Worm (Caenorhabditis elegans) whole organism, L4 larva: Measurements from ENCODE around the gene bath-37.
A peak's percentile ranks its signal among the peaks of the same experiment; 100 is the strongest.

Experiments used
- F26F4.8 ChIP-seq: fragments of 200-800 bp; sonication (Bioruptor generic); conservative IDR thresholded peaks from 2 replicates; pipeline ENCODE4 v1.3.6; 2022; ENCODE audit warnings: missing genetic modification characterization, missing compliant biosample characterization
- F37D6.2 ChIP-seq: sonication (generic microtip); optimal IDR thresholded peaks from 2 replicates; lab custom pipeline; 2016; ENCODE audit warnings: mild to moderate bottlenecking, missing genetic modification characterization, missing compliant biosample characterization
- F44E2.7 ChIP-seq: fragments of 200-800 bp; sonication (Bioruptor generic); IDR thresholded peaks from 2 replicates; pipeline ENCODE4 v2.1.2; 2022; ENCODE audit warnings: missing genetic modification characterization, missing compliant biosample characterization
- T20F7.1 ChIP-seq: fragments of 200-800 bp; sonication (Bioruptor generic); optimal IDR thresholded peaks from 2 replicates; lab custom pipeline; 2018; ENCODE audit warnings: mild to moderate bottlenecking, missing genetic modification characterization, missing compliant biosample characterization
- Y105C5A.15 ChIP-seq: fragments of 200-800 bp; sonication (Bioruptor generic); IDR thresholded peaks from 2 replicates; pipeline ENCODE4 v1.3.6; 2022; ENCODE audit warnings: missing genetic modification characterization, missing compliant biosample characterization
- ZK337.2 ChIP-seq: fragments of 200-800 bp; sonication (Bioruptor generic); IDR thresholded peaks from 2 replicates; pipeline ENCODE4 v1.3.6; 2022; ENCODE audit warnings: missing genetic modification reagents, missing genetic modification characterization, missing compliant biosample characterization
- ZK546.5 ChIP-seq, 2 experiments: sonication (generic microtip); optimal IDR thresholded peaks; 2 replicates each; lab custom pipeline; 2017; ENCODE audit warnings: missing biosample characterization in 2 of 2, missing genetic modification characterization in 2 of 2
- aha-1 ChIP-seq: fragments of 150-350 bp; peaks from one replicate; lab custom pipeline; 2014; ENCODE audit warnings: missing biosample characterization, missing genetic modification characterization
- aly-2 ChIP-seq: sonication (generic microtip); optimal IDR thresholded peaks from 2 replicates; lab custom pipeline; 2018; ENCODE audit warnings: missing biosample characterization, missing genetic modification characterization
- ama-1 ChIP-seq: fragments of 150-350 bp; optimal IDR thresholded peaks from 2 replicates; lab custom pipeline; 2014; ENCODE audit warnings: inconsistent platforms, mixed read lengths
- ceh-32 ChIP-seq: sonication (generic microtip); optimal IDR thresholded peaks from 2 replicates; lab custom pipeline; 2016; ENCODE audit warnings: mild to moderate bottlenecking, missing genetic modification characterization, missing compliant biosample characterization; ENCODE audit not compliant: poor library complexity
- ceh-44 ChIP-seq: fragments of 200-800 bp; sonication (Bioruptor generic); IDR thresholded peaks from 2 replicates; pipeline ENCODE4 v1.3.6; 2022; ENCODE audit warnings: missing genetic modification reagents, missing genetic modification characterization, missing compliant biosample characterization
- ceh-62 ChIP-seq: sonication (generic microtip); optimal IDR thresholded peaks from 2 replicates; lab custom pipeline; 2017; ENCODE audit warnings: missing biosample characterization, missing genetic modification characterization
- cey-2 ChIP-seq: sonication (generic microtip); optimal IDR thresholded peaks from 3 replicates; lab custom pipeline; 2017; ENCODE audit warnings: missing genetic modification characterization, mild to moderate bottlenecking, missing compliant biosample characterization, antibody characterized with exemption, borderline replicate concordance; ENCODE audit not compliant: insufficient read depth
- daf-12 ChIP-seq: fragments of 150-350 bp; optimal IDR thresholded peaks from 2 replicates; lab custom pipeline; 2014; ENCODE audit warnings: missing biosample characterization, missing genetic modification reagents, missing genetic modification characterization
- daf-19 ChIP-seq: fragments of 200-800 bp; sonication (Bioruptor generic); conservative IDR thresholded peaks from 2 replicates; pipeline ENCODE4 v1.3.6; 2022; ENCODE audit warnings: missing genetic modification characterization, missing compliant biosample characterization
- daf-8 ChIP-seq: fragments of 200-800 bp; sonication (Bioruptor generic); IDR thresholded peaks from 2 replicates; pipeline ENCODE4 v1.3.6; 2022; ENCODE audit warnings: missing genetic modification characterization, missing compliant biosample characterization
- dmd-8 ChIP-seq: fragments of 200-800 bp; sonication (Bioruptor generic); IDR thresholded peaks from 2 replicates; pipeline ENCODE4 v1.3.6; 2022; ENCODE audit warnings: missing genetic modification characterization, missing compliant biosample characterization
- egl-43 ChIP-seq: fragments of 200-800 bp; sonication (Bioruptor generic); IDR thresholded peaks from 2 replicates; pipeline ENCODE4 v1.3.6; 2022; ENCODE audit warnings: missing genetic modification reagents, missing genetic modification characterization, missing compliant biosample characterization
- fos-1 ChIP-seq: fragments of 150-350 bp; optimal IDR thresholded peaks from 2 replicates; lab custom pipeline; 2014; ENCODE audit warnings: missing biosample characterization, missing genetic modification characterization
- hlh-11 ChIP-seq: fragments of 200-800 bp; sonication (Bioruptor generic); optimal IDR thresholded peaks from 2 replicates; lab custom pipeline; 2018; ENCODE audit warnings: mild to moderate bottlenecking, missing genetic modification characterization, missing compliant biosample characterization
- hlh-30 ChIP-seq: sonication (generic microtip); optimal IDR thresholded peaks from 2 replicates; lab custom pipeline; 2017; ENCODE audit warnings: antibody characterized with exemption, mild to moderate bottlenecking, missing genetic modification characterization, missing compliant biosample characterization; ENCODE audit not compliant: insufficient read depth
- hmg-1.1 ChIP-seq: fragments of 200-800 bp; sonication (Bioruptor generic); IDR thresholded peaks from 2 replicates; pipeline ENCODE4 v1.3.6; 2022; ENCODE audit warnings: missing genetic modification reagents, missing genetic modification characterization, missing compliant biosample characterization
- lin-1 ChIP-seq: fragments of 200-800 bp; sonication (Bioruptor generic); IDR thresholded peaks from 2 replicates; pipeline ENCODE4 v1.3.6; 2022; ENCODE audit warnings: missing genetic modification reagents, missing genetic modification characterization, missing compliant biosample characterization
- lin-15B ChIP-seq: fragments of 150-350 bp; sonication (generic microtip); optimal IDR thresholded peaks from 3 replicates; lab custom pipeline; 2014; ENCODE audit warnings: missing biosample characterization, missing genetic modification characterization
- lsy-2 ChIP-seq, 2 experiments: fragments of 150-350 bp in 1 of 2; sonication (generic microtip) in 1 of 2; optimal IDR thresholded peaks; 2 replicates each; lab custom pipeline; 2014 to 2017; ENCODE audit warnings: missing biosample characterization in 2 of 2, missing genetic modification characterization in 2 of 2
- mdt-29 ChIP-seq: fragments of 200-800 bp; sonication (Bioruptor generic); IDR thresholded peaks from 2 replicates; pipeline ENCODE4 v1.3.6; 2022; ENCODE audit warnings: missing genetic modification reagents, missing genetic modification characterization, missing compliant biosample characterization
- mep-1 ChIP-seq: fragments of 150-350 bp; sonication (generic microtip); optimal IDR thresholded peaks from 3 replicates; lab custom pipeline; 2014; ENCODE audit warnings: missing biosample characterization, missing genetic modification characterization
- mes-2 ChIP-seq: sonication (generic microtip); optimal IDR thresholded peaks from 2 replicates; lab custom pipeline; 2016; ENCODE audit warnings: missing genotype, mild to moderate bottlenecking, missing genetic modification characterization, missing compliant biosample characterization; ENCODE audit not compliant: poor library complexity, severe bottlenecking
- mxl-3 ChIP-seq: fragments of 200-800 bp; sonication (Bioruptor generic); optimal IDR thresholded peaks from 2 replicates; lab custom pipeline; 2018; ENCODE audit warnings: mild to moderate bottlenecking, missing genetic modification characterization, missing compliant biosample characterization
- nhr-237 ChIP-seq: sonication (generic microtip); optimal IDR thresholded peaks from 2 replicates; lab custom pipeline; 2017; ENCODE audit warnings: missing biosample characterization, missing genetic modification characterization
- nhr-28 ChIP-seq: fragments of 150-350 bp; optimal IDR thresholded peaks from 2 replicates; lab custom pipeline; 2014; ENCODE audit warnings: missing biosample characterization, missing genetic modification characterization
- nhr-6 ChIP-seq: fragments of 150-350 bp; optimal IDR thresholded peaks from 2 replicates; lab custom pipeline; 2014; ENCODE audit warnings: missing biosample characterization, missing genetic modification characterization
- nhr-76 ChIP-seq: fragments of 150-350 bp; optimal IDR thresholded peaks from 2 replicates; lab custom pipeline; 2014; ENCODE audit warnings: missing biosample characterization, missing genetic modification characterization
- nhr-77 ChIP-seq: fragments of 150-350 bp; optimal IDR thresholded peaks from 2 replicates; lab custom pipeline; 2014; ENCODE audit warnings: missing biosample characterization, missing genetic modification characterization
- php-3 ChIP-seq: fragments of 200-800 bp; sonication (Bioruptor generic); IDR thresholded peaks from 2 replicates; pipeline ENCODE4 v1.3.6; 2022; ENCODE audit warnings: missing genetic modification reagents, missing genetic modification characterization, missing compliant biosample characterization
- pqm-1 ChIP-seq: sonication (generic microtip); optimal IDR thresholded peaks from 2 replicates; lab custom pipeline; 2017; ENCODE audit warnings: missing biosample characterization, missing genetic modification characterization
- rbr-2 ChIP-seq: sonication (generic microtip); optimal IDR thresholded peaks from 2 replicates; lab custom pipeline; 2016; ENCODE audit warnings: missing genotype, missing genetic modification characterization, missing compliant biosample characterization
- saeg-2 ChIP-seq: fragments of 200-800 bp; sonication (Bioruptor generic); IDR thresholded peaks from 2 replicates; pipeline ENCODE4 v1.3.6; 2022; ENCODE audit warnings: missing genetic modification reagents, missing genetic modification characterization, missing compliant biosample characterization
- sdz-12 ChIP-seq: fragments of 200-800 bp; sonication (Bioruptor generic); optimal IDR thresholded peaks from 2 replicates; lab custom pipeline; 2018; ENCODE audit warnings: mild to moderate bottlenecking, missing genetic modification characterization, missing compliant biosample characterization
- set-16 ChIP-seq: fragments of 200-800 bp; sonication (Bioruptor generic); IDR thresholded peaks from 2 replicates; pipeline ENCODE4 v1.3.6; 2022; ENCODE audit warnings: missing genetic modification reagents, missing genetic modification characterization, missing compliant biosample characterization
- spr-1 ChIP-seq: sonication (generic microtip); optimal IDR thresholded peaks from 2 replicates; lab custom pipeline; 2016; ENCODE audit warnings: mild to moderate bottlenecking, missing genetic modification characterization, missing compliant biosample characterization
- tra-1 ChIP-seq: fragments of 200-800 bp; sonication (Bioruptor generic); IDR thresholded peaks from 2 replicates; pipeline ENCODE4 v1.3.6; 2022; ENCODE audit warnings: missing genetic modification reagents, missing genetic modification characterization, missing compliant biosample characterization
- unc-39 ChIP-seq: sonication (generic microtip); optimal IDR thresholded peaks from 2 replicates; lab custom pipeline; 2017; ENCODE audit warnings: missing biosample characterization, missing genetic modification characterization
- unc-62 ChIP-seq, 3 experiments: fragments of 150-350 bp in 1 of 3; sonication (generic microtip); optimal IDR thresholded peaks in 2 of 3; peaks in 1 of 3; 1 replicate in 1 of 3; 2 replicates in 2 of 3; lab custom pipeline; 2014 to 2017; ENCODE audit warnings: missing biosample characterization in 3 of 3, missing genetic modification characterization in 3 of 3, missing genetic modification reagents in 3 of 3, missing genotype in 1 of 3
- vab-7 ChIP-seq: fragments of 200-800 bp; sonication (Bioruptor generic); IDR thresholded peaks from 2 replicates; pipeline ENCODE4 v1.3.6; 2022; ENCODE audit warnings: missing genetic modification reagents, missing genetic modification characterization, missing compliant biosample characterization
- zfp-3 ChIP-seq: fragments of 200-800 bp; sonication (Bioruptor generic); conservative IDR thresholded peaks from 2 replicates; pipeline ENCODE4 v1.3.6; 2022; ENCODE audit warnings: missing genetic modification reagents, missing genetic modification characterization, missing compliant biosample characterization
- zip-11 ChIP-seq: fragments of 200-800 bp; sonication (Bioruptor generic); IDR thresholded peaks from 2 replicates; pipeline ENCODE4 v1.3.6; 2022; ENCODE audit warnings: missing genetic modification characterization, missing compliant biosample characterization
- zip-2 ChIP-seq: fragments of 150-350 bp; optimal IDR thresholded peaks from 2 replicates; lab custom pipeline; 2014; ENCODE audit warnings: missing biosample characterization, missing genetic modification characterization
- ztf-11 ChIP-seq: fragments of 150-350 bp; optimal IDR thresholded peaks from 2 replicates; lab custom pipeline; 2014; ENCODE audit warnings: missing biosample characterization, missing genetic modification characterization

Gene bath-37

DNA sequence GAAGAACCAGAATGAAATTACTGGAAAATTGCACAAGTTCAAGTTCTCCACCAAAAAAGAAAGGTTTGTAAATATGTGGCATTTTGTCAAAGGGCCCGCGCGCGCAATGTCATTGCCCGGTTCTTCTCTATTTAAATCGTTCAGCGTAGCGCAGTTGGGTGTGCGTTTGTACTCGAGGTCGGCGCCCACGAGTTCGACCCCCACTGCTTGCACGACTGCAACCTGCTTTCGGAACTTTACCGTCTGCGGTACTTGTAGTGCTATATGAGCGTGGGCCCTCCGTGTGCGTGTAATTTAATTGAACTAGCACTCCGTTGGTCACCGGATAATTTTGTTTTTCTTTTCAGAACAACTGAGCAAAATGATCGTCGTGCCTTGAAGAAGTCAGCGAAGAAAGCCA is 17.8 kb downstream of the bath-37 start (continued):
- peak; percentile 84 for TF ChIP-seq mxl-3
- no peak for TF ChIP-seq ceh-32
- TF ChIP-seq aha-1 (tag; lab: Kevin White, UChicago), result peak; percentile 99
- no peak for TF ChIP-seq ztf-11 (tag; lab: Kevin White, UChicago)
- peak; percentile 59; the same call in 1 of the 2 replicates for TF ChIP-seq ceh-44 (GFP tag; lab: Robert Waterston, UW)
- peak; percentile 18; the same call in 1 of the 2 replicates for TF ChIP-seq mdt-29 (GFP tag; lab: Robert Waterston, UW)
- no peak for TF ChIP-seq ZK546.5 (tag; optimal IDR thresholded peaks at IDR 0.05; lab: Kevin White, UChicago)
- peak; percentile 95 for TF ChIP-seq vab-7 (GFP tag; lab: Robert Waterston, UW)
- peak; percentile 67 for TF ChIP-seq set-16 (GFP tag; lab: Robert Waterston, UW)
- TF ChIP-seq unc-62 (GFP tag; optimal IDR thresholded peaks at IDR 0.05 in 1 of 2; lab: Kevin White, UChicago), result no peak
- no peak for TF ChIP-seq unc-62 (tag; optimal IDR thresholded peaks at IDR 0.05; lab: Kevin White, UChicago)
- TF ChIP-seq daf-19, result peak; percentile 55; the same call in 1 of the 2 replicates
- peak; percentile 70 for TF ChIP-seq hlh-11 (tag; lab: Kevin White, UChicago)

- no peak for TF ChIP-seq F44E2.7
- no peak for TF ChIP-seq aly-2 (tag; lab: Kevin White, UChicago)
- TF ChIP-seq lsy-2 (tag; optimal IDR thresholded peaks at IDR 0.05; lab: Kevin White, UChicago), result peak in 1 of 2 experiments; percentile 50
- TF ChIP-seq nhr-28 (tag; lab: Kevin White, UChicago), result no peak
- TF ChIP-seq saeg-2 (GFP tag; lab: Robert Waterston, UW), result 0 out of 2 replicates have a peak, but pooled peaks have one; percentile 14
- TF ChIP-seq T20F7.1 (GFP tag; lab: Kevin White, UChicago), result no peak
- TF ChIP-seq rbr-2 (tag; lab: Kevin White, UChicago), result no peak
- no peak for TF ChIP-seq set-16 (GFP tag; lab: Robert Waterston, UW)
- TF ChIP-seq mep-1, result peak; percentile 51
- TF ChIP-seq php-3 (GFP tag; lab: Robert Waterston, UW), result 0 out of 2 replicates have a peak, but pooled peaks have one; percentile 15
- no peak for TF ChIP-seq ZK337.2 (GFP tag; lab: Robert Waterston, UW)
- TF ChIP-seq zip-2, result no peak
- TF ChIP-seq nhr-237 (tag; lab: Kevin White, UChicago), result no peak
- TF ChIP-seq nhr-76 (tag; lab: Kevin White, UChicago), result no peak
- TF ChIP-seq mxl-3, result peak; percentile 49
- no peak for TF ChIP-seq dmd-8
- TF ChIP-seq cey-2 (tag; lab: Kevin White, UChicago), result no peak
- TF ChIP-seq nhr-6 (tag; lab: Kevin White, UChicago), result peak; percentile 16
- no peak for TF ChIP-seq lin-1 (GFP tag; lab: Robert Waterston, UW)
- no peak for TF ChIP-seq daf-12 (tag; lab: Kevin White, UChicago)
- no peak for TF ChIP-seq spr-1 (tag; lab: Kevin White, UChicago)
- TF ChIP-seq tra-1 (GFP tag; lab: Robert Waterston, UW), result no peak
- TF ChIP-seq nhr-77, result no peak
- no peak for TF ChIP-seq pqm-1 (tag; lab: Kevin White, UChicago)
- no peak for TF ChIP-seq hlh-30 (tag; lab: Kevin White, UChicago)
- no peak for TF ChIP-seq sdz-12
- no peak for TF ChIP-seq ceh-62 (tag; lab: Kevin White, UChicago)
- peak; percentile 84 for TF ChIP-seq ama-1 (lab: Kevin White, UChicago)
- TF ChIP-seq F26F4.8 (GFP tag; lab: Robert Waterston, UW), result no peak
- peak; percentile 26 for TF ChIP-seq hlh-11 (tag; lab: Kevin White, UChicago)
- no peak for TF ChIP-seq fos-1 (tag; lab: Kevin White, UChicago)
- no peak for TF ChIP-seq daf-8 (GFP tag; lab: Robert Waterston, UW)
- no peak for TF ChIP-seq F37D6.2
- no peak for TF ChIP-seq zip-11 (GFP tag; lab: Robert Waterston, UW)
- TF ChIP-seq Y105C5A.15 (GFP tag; lab: Robert Waterston, UW), result no peak
- TF ChIP-seq mes-2 (tag; lab: Kevin White, UChicago), result peak; percentile 62
- TF ChIP-seq egl-43, result no peak
- TF ChIP-seq unc-39 (tag; lab: Kevin White, UChicago), result no peak
- no peak for TF ChIP-seq lin-15B (tag; lab: Kevin White, UChicago)
- no peak for TF ChIP-seq zfp-3 (GFP tag; lab: Robert Waterston, UW)
- TF ChIP-seq daf-19, result no peak
- TF ChIP-seq hmg-1.1 (GFP tag; lab: Robert Waterston, UW), result no peak
Observed at ce11 chrIV:12088898-12089297, 20.2 kb downstream of the bath-37 start.
